Worm (Caenorhabditis elegans): Measurements from ENCODE around the gene mig-6.

ce11 chrV:7781511-7781910 is 45.5 kb upstream of the mig-6 start, which contains the start of gene cyp-32A1:
- TF ChIP-seq unc-62 (GFP tag; optimal IDR thresholded peaks at IDR 0.05) (no peak), ztf-4 (tag; optimal IDR thresholded peaks at IDR 0.05) (no peak), dsc-1 (tag; optimal IDR thresholded peaks at IDR 0.05) (no peak)
